Fruit fly (Drosophila melanogaster): ENCODE data around the gene CG11251.

The CG11251 gene

dm6 chr3L:13040849-13041248, 48.9 kb downstream of the CG11251 start:
- TF ChIP-seq CG5204 (GFP tag; optimal IDR thresholded peaks at IDR 0.05) (no peak), bab1 (GFP tag; optimal IDR thresholded peaks at IDR 0.05) (peak; percentile 3)

Data from whole organism, adult.